Fruit fly (Drosophila melanogaster) whole organism, embryonic: ENCODE data around the gene ana1.

Experiments used
- CG10543 ChIP-seq: fragments of 200-800 bp; sonication (Bioruptor generic); optimal IDR thresholded peaks from 3 replicates; lab custom pipeline; 2017; ENCODE audit warnings: missing biosample characterization, mild to moderate bottlenecking, missing genetic modification characterization, moderate library complexity
- CG10654 ChIP-seq: fragments of 200-800 bp; sonication (Bioruptor generic); optimal IDR thresholded peaks from 2 replicates; lab custom pipeline; 2016; ENCODE audit warnings: missing biosample characterization, missing genetic modification characterization
- CG10979 ChIP-seq: fragments of 200-800 bp; sonication (Bioruptor generic); optimal IDR thresholded peaks from 2 replicates; lab custom pipeline; 2018; ENCODE audit warnings: missing biosample characterization, mild to moderate bottlenecking, missing genetic modification characterization, moderate library complexity
- CG11085 ChIP-seq: fragments of 200-800 bp; sonication (Bioruptor generic); IDR thresholded peaks from 2 replicates; pipeline ENCODE4 v1.3.6; 2022; ENCODE audit warnings: missing biosample characterization, missing genetic modification characterization
- CG11723 ChIP-seq: fragments of 200-800 bp; sonication (Bioruptor generic); optimal IDR thresholded peaks from 2 replicates; lab custom pipeline; 2017; ENCODE audit warnings: missing biosample characterization, mild to moderate bottlenecking, missing genetic modification characterization
- CG12236 ChIP-seq: fragments of 200-800 bp; sonication (Bioruptor generic); optimal IDR thresholded peaks from 2 replicates; lab custom pipeline; 2016; ENCODE audit warnings: missing biosample characterization, missing genetic modification characterization
- CG13624 ChIP-seq: fragments of 200-800 bp; sonication (Bioruptor generic); optimal IDR thresholded peaks from 2 replicates; lab custom pipeline; 2016; ENCODE audit warnings: missing biosample characterization, missing genetic modification characterization
- CG14710 ChIP-seq: fragments of 200-800 bp; sonication (Bioruptor generic); optimal IDR thresholded peaks from 3 replicates; lab custom pipeline; 2019; ENCODE audit warnings: missing biosample characterization, mild to moderate bottlenecking, missing genetic modification characterization, moderate library complexity
- CG14965 ChIP-seq: fragments of 200-800 bp; sonication (Bioruptor generic); optimal IDR thresholded peaks from 2 replicates; lab custom pipeline; 2016; ENCODE audit warnings: missing biosample characterization, missing genetic modification characterization, borderline replicate concordance
- CG1603 ChIP-seq: fragments of 200-800 bp; sonication (Bioruptor generic); optimal IDR thresholded peaks from 2 replicates; lab custom pipeline; 2019; ENCODE audit warnings: missing biosample characterization, mild to moderate bottlenecking, missing genetic modification characterization, moderate library complexity
- CG1647 ChIP-seq: fragments of 200-800 bp; sonication (Bioruptor generic); optimal IDR thresholded peaks from 3 replicates; lab custom pipeline; 2016; ENCODE audit warnings: missing biosample characterization, missing genetic modification characterization
- CG17612 ChIP-seq: fragments of 200-800 bp; sonication (Bioruptor generic); IDR thresholded peaks from 2 replicates; pipeline ENCODE4 v1.3.6; 2022; ENCODE audit warnings: missing biosample characterization, missing genetic modification characterization
- CG17802 ChIP-seq: fragments of 200-800 bp; sonication (Bioruptor generic); optimal IDR thresholded peaks from 2 replicates; lab custom pipeline; 2018; ENCODE audit warnings: missing biosample characterization, mild to moderate bottlenecking, missing genetic modification characterization, moderate library complexity
- CG18599 ChIP-seq: fragments of 200-800 bp; sonication (Bioruptor generic); optimal IDR thresholded peaks from 3 replicates; lab custom pipeline; 2017; ENCODE audit warnings: missing biosample characterization, missing genetic modification characterization, mild to moderate bottlenecking, moderate library complexity, missing genetic modification reagents
- CG2199 ChIP-seq: fragments of 200-800 bp; sonication (Bioruptor generic); IDR thresholded peaks from 3 replicates; pipeline ENCODE4 v1.3.6; 2022; ENCODE audit warnings: missing biosample characterization, missing genetic modification characterization
- CG2678 ChIP-seq: fragments of 200-800 bp; sonication (Bioruptor generic); optimal IDR thresholded peaks from 3 replicates; lab custom pipeline; 2019; ENCODE audit warnings: missing biosample characterization, mild to moderate bottlenecking, missing genetic modification characterization, moderate library complexity
- CG2875 ChIP-seq: fragments of 200-800 bp; sonication (Bioruptor generic); optimal IDR thresholded peaks from 2 replicates; lab custom pipeline; 2017; ENCODE audit warnings: missing biosample characterization, mild to moderate bottlenecking, missing genetic modification characterization, missing genetic modification reagents
- CG3407 ChIP-seq: fragments of 200-800 bp; sonication (Bioruptor generic); optimal IDR thresholded peaks from 2 replicates; lab custom pipeline; 2018; ENCODE audit warnings: missing biosample characterization, mild to moderate bottlenecking, missing genetic modification characterization
- CG3726 ChIP-seq: fragments of 200-800 bp; sonication (Bioruptor generic); IDR thresholded peaks from 3 replicates; pipeline ENCODE4, ENCODE4 v1.3.6; 2022; ENCODE audit warnings: missing biosample characterization, missing genetic modification characterization
- CG4424 ChIP-seq: fragments of 200-800 bp; sonication (Bioruptor generic); optimal IDR thresholded peaks from 3 replicates; lab custom pipeline; 2016; ENCODE audit warnings: missing biosample characterization, missing genetic modification characterization
- CG5953 ChIP-seq: fragments of 200-800 bp; sonication (Bioruptor generic); IDR thresholded peaks from 2 replicates; pipeline ENCODE4 v1.3.6; 2022; ENCODE audit warnings: missing biosample characterization, missing genetic modification characterization
- CG7963 ChIP-seq: fragments of 200-800 bp; sonication (Bioruptor generic); IDR thresholded peaks from 3 replicates; pipeline ENCODE4 v1.3.6; 2022; ENCODE audit warnings: missing biosample characterization, missing genetic modification characterization; ENCODE audit not compliant: partially characterized antibody
- CG9797 ChIP-seq: fragments of 200-800 bp; sonication (Bioruptor generic); optimal IDR thresholded peaks from 3 replicates; lab custom pipeline; 2018; ENCODE audit warnings: missing biosample characterization, mild to moderate bottlenecking, missing genetic modification characterization
- CG9817 ChIP-seq: fragments of 200-800 bp; sonication (Bioruptor generic); optimal IDR thresholded peaks from 2 replicates; lab custom pipeline; 2018; ENCODE audit warnings: missing biosample characterization, mild to moderate bottlenecking, missing genetic modification characterization, moderate library complexity
- Deaf1 ChIP-seq: fragments of 200-800 bp; optimal IDR thresholded peaks from 3 replicates; lab custom pipeline; 2019; ENCODE audit warnings: missing biosample characterization, mild to moderate bottlenecking, missing genetic modification characterization, moderate library complexity
- Dip3 ChIP-seq: fragments of 200-800 bp; sonication (Bioruptor generic); optimal IDR thresholded peaks from 3 replicates; lab custom pipeline; 2016; ENCODE audit warnings: missing biosample characterization, missing genetic modification characterization
- Doc2 ChIP-seq: fragments of 200-800 bp; sonication (Bioruptor generic); IDR thresholded peaks from 2 replicates; pipeline ENCODE4 v1.3.6; 2022; ENCODE audit warnings: missing biosample characterization, missing genetic modification characterization
- ERR ChIP-seq: fragments of 200-800 bp; sonication (Bioruptor generic); optimal IDR thresholded peaks from 2 replicates; lab custom pipeline; 2016; ENCODE audit warnings: missing biosample characterization, missing genetic modification characterization
- Fer3 ChIP-seq: fragments of 200-800 bp; sonication (Bioruptor generic); optimal IDR thresholded peaks from 2 replicates; lab custom pipeline; 2018; ENCODE audit warnings: missing biosample characterization, mild to moderate bottlenecking, missing genetic modification characterization, moderate library complexity
- GATAe ChIP-seq: fragments of 200-800 bp; sonication (Bioruptor generic); conservative IDR thresholded peaks from 2 replicates; pipeline ENCODE4 v1.3.6; 2022; ENCODE audit warnings: missing biosample characterization, missing genetic modification characterization
- Hmr ChIP-seq: fragments of 200-800 bp; sonication (Bioruptor generic); optimal IDR thresholded peaks from 3 replicates; lab custom pipeline; 2017; ENCODE audit warnings: mild to moderate bottlenecking, missing biosample characterization, missing genetic modification reagents, missing genetic modification characterization
- Oli ChIP-seq: fragments of 200-800 bp; sonication (Bioruptor generic); optimal IDR thresholded peaks from 2 replicates; lab custom pipeline; 2018; ENCODE audit warnings: missing biosample characterization, mild to moderate bottlenecking, missing genetic modification characterization, moderate library complexity
- Pdp1 ChIP-seq, 2 experiments: fragments of 200-800 bp; sonication (Bioruptor generic); optimal IDR thresholded peaks; 3 replicates each; lab custom pipeline; 2016; ENCODE audit warnings: missing biosample characterization in 2 of 2, missing genetic modification characterization in 2 of 2, mild to moderate bottlenecking in 1 of 2, moderate library complexity in 1 of 2
- TFAM ChIP-seq: fragments of 200-800 bp; sonication (Bioruptor generic); optimal IDR thresholded peaks from 2 replicates; lab custom pipeline; 2017; ENCODE audit warnings: missing biosample characterization, missing genetic modification characterization, inconsistent platforms
- ac ChIP-seq: fragments of 200-800 bp; sonication (Bioruptor generic); optimal IDR thresholded peaks from 3 replicates; lab custom pipeline; 2017; ENCODE audit warnings: missing biosample characterization, mild to moderate bottlenecking, missing genetic modification characterization
- emc ChIP-seq: fragments of 200-800 bp; sonication (Bioruptor generic); optimal IDR thresholded peaks from 2 replicates; lab custom pipeline; 2016; ENCODE audit warnings: missing biosample characterization, missing genetic modification characterization
- gcm ChIP-seq: fragments of 200-800 bp; sonication (Bioruptor generic); optimal IDR thresholded peaks from 2 replicates; lab custom pipeline; 2019; ENCODE audit warnings: missing biosample characterization, mild to moderate bottlenecking, missing genetic modification characterization, moderate library complexity
- gcm2 ChIP-seq: fragments of 200-800 bp; sonication (Bioruptor generic); optimal IDR thresholded peaks from 2 replicates; lab custom pipeline; 2016; ENCODE audit warnings: missing biosample characterization, missing genetic modification characterization
- hbn ChIP-seq: fragments of 200-800 bp; sonication (Bioruptor generic); IDR thresholded peaks from 2 replicates; pipeline ENCODE4 v1.3.6; 2022; ENCODE audit warnings: missing biosample characterization, missing genetic modification characterization; ENCODE audit not compliant: partially characterized antibody
- lov ChIP-seq, 2 experiments: fragments of 200-800 bp in 1 of 2; fragments of >200 bp in 1 of 2; sonication (Bioruptor generic) in 1 of 2; IDR thresholded peaks in 1 of 2; optimal IDR thresholded peaks in 1 of 2; 2 replicates in 1 of 2; 3 replicates in 1 of 2; pipeline versions ENCODE4 v1.3.6 to Lab custom; 2017 to 2022; ENCODE audit warnings: missing biosample characterization in 1 of 2, missing genetic modification characterization in 1 of 2
- nau ChIP-seq: fragments of 200-800 bp; sonication (Bioruptor generic); optimal IDR thresholded peaks from 3 replicates; lab custom pipeline; 2017; ENCODE audit warnings: missing biosample characterization, mild to moderate bottlenecking, missing genetic modification characterization, missing genetic modification reagents
- pb ChIP-seq: fragments of 200-800 bp; sonication (Bioruptor generic); optimal IDR thresholded peaks from 3 replicates; lab custom pipeline; 2016; ENCODE audit warnings: missing biosample characterization, missing genetic modification characterization
- peb ChIP-seq: fragments of 200-800 bp; sonication (Bioruptor generic); IDR thresholded peaks from 2 replicates; pipeline ENCODE4 v1.3.6; 2022; ENCODE audit warnings: missing biosample characterization, missing genetic modification characterization
- pnt ChIP-seq: fragments of 200-800 bp; sonication (Bioruptor generic); optimal IDR thresholded peaks from 3 replicates; lab custom pipeline; 2016; ENCODE audit warnings: missing biosample characterization, missing genetic modification characterization
- prd ChIP-seq, 3 experiments: fragments of >200 bp in 2 of 3; fragments of 200-800 bp in 1 of 3; sonication (Bioruptor generic) in 1 of 3; optimal IDR thresholded peaks in 2 of 3; IDR thresholded peaks in 1 of 3; 2 replicates in 2 of 3; 3 replicates in 1 of 3; pipeline versions ENCODE4 v1.3.6 to Lab custom; 2017 to 2022; ENCODE audit warnings: missing biosample characterization in 1 of 3, missing genetic modification characterization in 1 of 3
- pros ChIP-seq: fragments of 200-800 bp; sonication (Bioruptor generic); optimal IDR thresholded peaks from 3 replicates; lab custom pipeline; 2019; ENCODE audit warnings: missing biosample characterization, mild to moderate bottlenecking, missing genetic modification characterization, moderate library complexity
- run ChIP-seq: fragments of 200-800 bp; sonication (Bioruptor generic); optimal IDR thresholded peaks from 3 replicates; lab custom pipeline; 2018; ENCODE audit warnings: missing biosample characterization, mild to moderate bottlenecking, missing genetic modification characterization
- shn ChIP-seq: fragments of 200-800 bp; sonication (Bioruptor generic); optimal IDR thresholded peaks from 3 replicates; lab custom pipeline; 2016; ENCODE audit warnings: missing biosample characterization, missing genetic modification characterization
- unc-4 ChIP-seq: fragments of 200-800 bp; sonication (Bioruptor generic); IDR thresholded peaks from 2 replicates; pipeline ENCODE4 v1.3.6; 2022; ENCODE audit warnings: missing biosample characterization, missing genetic modification characterization; ENCODE audit not compliant: partially characterized antibody

Gene ana1

DNA sequence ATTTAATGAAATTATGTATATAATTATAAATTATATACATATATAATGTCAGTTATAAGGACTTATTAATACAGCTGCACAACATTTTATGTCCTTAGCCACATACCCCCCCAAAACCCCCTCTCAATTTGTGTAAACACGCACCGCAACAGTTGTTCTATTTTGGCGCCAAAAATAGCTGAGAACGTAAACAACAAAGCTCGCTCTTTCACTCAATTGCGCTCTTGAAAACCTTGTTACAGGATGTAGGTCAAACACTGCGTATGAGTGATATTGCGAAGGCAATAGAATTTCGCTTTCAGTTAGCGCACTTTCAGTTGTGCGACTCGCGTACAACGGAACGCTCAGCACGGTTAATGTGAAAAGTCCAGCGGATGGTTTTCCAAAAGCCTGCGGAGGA, 14.0 kb downstream of the ana1 start, which contains the start of gene Esyt2 (continued):
- TF ChIP-seq Hmr (GFP tag; lab: Kevin White, UChicago), result peak; percentile 83
- TF ChIP-seq CG1647 (GFP tag; lab: Kevin White, UChicago), result no peak
- TF ChIP-seq CG9817 (tag; lab: Kevin White, UChicago), result no peak
- TF ChIP-seq CG3407, result no peak
- TF ChIP-seq CG7963, result no peak
- TF ChIP-seq unc-4, result no peak
- no peak for TF ChIP-seq CG17802
- TF ChIP-seq ERR (GFP tag; lab: Kevin White, UChicago), result no peak
- no peak for TF ChIP-seq ac
- TF ChIP-seq CG14710 (tag; lab: Kevin White, UChicago), result no peak
- TF ChIP-seq CG12236, result no peak
- peak; percentile 64 for TF ChIP-seq CG2678 (tag; lab: Kevin White, UChicago)
- TF ChIP-seq prd (optimal IDR thresholded peaks at IDR 0.05; lab: Kevin White, UChicago), result no peak
- peak; percentile 27; the same call in 1 of the 3 replicates for TF ChIP-seq prd (GFP tag; IDR thresholded peaks at IDR 0.05; lab: Robert Waterston, UW)
- TF ChIP-seq CG13624 (GFP tag; lab: Kevin White, UChicago), result no peak
- no peak for TF ChIP-seq GATAe
- no peak for TF ChIP-seq pros (GFP tag; lab: Kevin White, UChicago)
- TF ChIP-seq CG14965 (GFP tag; lab: Kevin White, UChicago), result no peak
- TF ChIP-seq CG1603, result no peak
- peak; percentile 27 for TF ChIP-seq nau (GFP tag; lab: Kevin White, UChicago)
- TF ChIP-seq CG11723 (GFP tag; lab: Kevin White, UChicago), result no peak
- TF ChIP-seq Doc2 (GFP tag; lab: Robert Waterston, UW), result no peak
- no peak for TF ChIP-seq CG10654 (GFP tag; lab: Kevin White, UChicago)
- no peak for TF ChIP-seq shn (GFP tag; lab: Kevin White, UChicago)
- TF ChIP-seq CG5953 (GFP tag; lab: Robert Waterston, UW), result 0 out of 2 replicates have a peak, but pooled peaks have one; percentile 22
- no peak for TF ChIP-seq CG2875 (GFP tag; lab: Kevin White, UChicago)
- no peak for TF ChIP-seq CG2199 (GFP tag; lab: Robert Waterston, UW)
- no peak for TF ChIP-seq peb
- no peak for TF ChIP-seq CG4424 (GFP tag; lab: Kevin White, UChicago)
- no peak for TF ChIP-seq pnt (GFP tag; lab: Kevin White, UChicago)
- no peak for TF ChIP-seq TFAM (GFP tag; lab: Kevin White, UChicago)
- TF ChIP-seq CG9797 (GFP tag; lab: Kevin White, UChicago), result no peak
- TF ChIP-seq CG3726, result no peak
- peak; percentile 62 for TF ChIP-seq CG18599
- no peak for TF ChIP-seq lov (optimal IDR thresholded peaks at IDR 0.05; lab: Kevin White, UChicago)
- no peak for TF ChIP-seq lov (GFP tag; IDR thresholded peaks at IDR 0.05; lab: Robert Waterston, UW)
- peak; percentile 52 for TF ChIP-seq run (tag; lab: Kevin White, UChicago)
- TF ChIP-seq gcm2 (GFP tag; lab: Kevin White, UChicago), result no peak
- TF ChIP-seq Dip3 (GFP tag; lab: Kevin White, UChicago), result no peak
- TF ChIP-seq Fer3 (tag; lab: Kevin White, UChicago), result peak; percentile 56
- no peak for TF ChIP-seq CG11085 (GFP tag; lab: Robert Waterston, UW)
- no peak for TF ChIP-seq emc
- no peak for TF ChIP-seq Oli (tag; lab: Kevin White, UChicago)
- no peak for TF ChIP-seq pb
- TF ChIP-seq hbn, result no peak
- TF ChIP-seq CG10543 (GFP tag; lab: Kevin White, UChicago), result no peak
- no peak for TF ChIP-seq CG17612 (GFP tag; lab: Robert Waterston, UW)
- no peak for TF ChIP-seq gcm
- TF ChIP-seq Pdp1 (GFP tag; optimal IDR thresholded peaks at IDR 0.05; lab: Kevin White, UChicago), result no peak
- TF ChIP-seq Deaf1, result no peak
- no peak for TF ChIP-seq CG10979 (tag; lab: Kevin White, UChicago)
